Fruit fly (Drosophila melanogaster): ENCODE results near the gene CG33252.

- TF ChIP-seq Optix (GFP tag; IDR thresholded peaks at IDR 0.05) (no peak), ERR (GFP tag; optimal IDR thresholded peaks at IDR 0.05) (no peak), CG7928 (GFP tag; optimal IDR thresholded peaks at IDR 0.05) (no peak), fu2 (GFP tag; optimal IDR thresholded peaks at IDR 0.05) (no peak), eve (GFP tag; optimal IDR thresholded peaks at IDR 0.05) (no peak), Meics (GFP tag; optimal IDR thresholded peaks at IDR 0.05) (no peak)
Observed at dm6 chrX:16848978-16849377, 48.0 kb downstream of the CG33252 start.

Data from whole organism, embryonic.